Worm (Caenorhabditis elegans) whole organism, early embryonic: ENCODE results near the gene tag-52.

ENCODE experiments used
- ama-1 ChIP-seq: fragments of 150-350 bp; optimal IDR thresholded peaks from 2 replicates; lab custom pipeline; 2014
- pes-1 ChIP-seq: fragments of 200-800 bp; sonication (Bioruptor generic); IDR thresholded peaks from 2 replicates; pipeline ENCODE4 v1.3.6; 2022; ENCODE audit warnings: missing genetic modification reagents, missing genetic modification characterization, missing compliant biosample characterization
- scrt-1 ChIP-seq: fragments of 200-800 bp; sonication (Bioruptor generic); IDR thresholded peaks from 2 replicates; pipeline ENCODE4 v1.3.6; 2022; ENCODE audit warnings: missing genetic modification characterization, missing compliant biosample characterization

DNA sequence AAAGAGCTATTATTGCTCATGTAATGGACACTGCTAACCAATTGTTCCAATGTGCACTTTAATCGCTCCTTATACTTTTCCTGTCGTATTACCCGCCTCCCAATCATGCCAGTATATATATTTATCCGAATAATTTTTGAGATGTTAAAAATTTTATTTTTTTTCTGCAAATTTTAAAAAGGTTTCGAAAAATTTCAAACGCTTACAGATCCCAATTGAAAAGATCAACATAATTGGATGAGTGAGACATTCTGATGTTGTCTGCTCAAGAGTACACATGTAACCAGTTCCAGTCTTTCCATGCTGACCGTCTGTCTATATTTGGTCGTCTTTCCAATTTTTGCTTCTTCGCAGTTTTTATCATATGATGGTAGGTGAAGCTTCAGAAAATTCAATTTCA is 19.2 kb downstream of the tag-52 start, which contains the start of gene R11G1.1:
- TF ChIP-seq scrt-1 (no peak), ama-1 (lab: Kevin White, UChicago) (no peak), pes-1 (GFP tag; lab: Robert Waterston, UW) (no peak)
